Worm (Caenorhabditis elegans): ENCODE measurements around the gene srbc-51.

ce11 chrV:15829907-15830306, 3.7 kb downstream of the srbc-51 start, which contains the start of gene srbc-55:
- TF ChIP-seq unc-39 (tag; optimal IDR thresholded peaks at IDR 0.05) (no peak), ces-1 (GFP tag; optimal IDR thresholded peaks at IDR 0.05) (no peak), R02D3.7 (tag; optimal IDR thresholded peaks at IDR 0.05) (no peak), unc-62 (GFP tag; optimal IDR thresholded peaks at IDR 0.05 in 1 of 2) (no peak), unc-62 (tag; optimal IDR thresholded peaks at IDR 0.05) (no peak)

Measured in whole organism, L4 larva.